Fruit fly (Drosophila melanogaster) whole organism, wandering third instar larva: ENCODE measurements around the gene Nelf-A.

Experiments used
- Abd-B ChIP-seq: fragments of >200 bp; optimal IDR thresholded peaks from 2 replicates; lab custom pipeline; 2017; ENCODE audit warnings: missing biosample characterization, missing genetic modification characterization
- CG32264 ChIP-seq: fragments of 200-800 bp; sonication (Bioruptor generic); optimal IDR thresholded peaks from 2 replicates; lab custom pipeline; 2016; ENCODE audit warnings: missing biosample characterization, missing genetic modification characterization
- CG9705 ChIP-seq: fragments of 200-800 bp; sonication (Bioruptor generic); optimal IDR thresholded peaks from 2 replicates; lab custom pipeline; 2018; ENCODE audit warnings: missing biosample characterization, mild to moderate bottlenecking, missing genetic modification characterization
- CrebA ChIP-seq: fragments of 200-800 bp; sonication (Bioruptor generic); optimal IDR thresholded peaks from 2 replicates; lab custom pipeline; 2016; ENCODE audit warnings: missing biosample characterization, mild to moderate bottlenecking, missing genetic modification characterization, borderline replicate concordance
- Dif ChIP-seq: fragments of 200-275, 200-300 bp; sonication (Bioruptor generic); optimal IDR thresholded peaks from 2 replicates; lab custom pipeline; 2018; ENCODE audit warnings: missing biosample characterization, missing genetic modification characterization; ENCODE audit not compliant: partially characterized antibody
- GATAd ChIP-seq: sonication (Bioruptor generic); optimal IDR thresholded peaks from 2 replicates; lab custom pipeline; 2016; ENCODE audit warnings: missing biosample characterization, missing genetic modification characterization
- HLH106 ChIP-seq: fragments of 200-800 bp; optimal IDR thresholded peaks from 3 replicates; lab custom pipeline; 2019; ENCODE audit warnings: missing biosample characterization, mild to moderate bottlenecking, missing genetic modification characterization, moderate library complexity
- Hnf4 ChIP-seq: fragments of 200-800 bp; sonication (Bioruptor generic); optimal IDR thresholded peaks from 2 replicates; lab custom pipeline; 2016; ENCODE audit warnings: missing biosample characterization, mild to moderate bottlenecking, missing genetic modification characterization
- Hr78 ChIP-seq: fragments of >200 bp; optimal IDR thresholded peaks from 2 replicates; lab custom pipeline; 2017; ENCODE audit warnings: missing biosample characterization, missing genetic modification characterization
- Hr83 ChIP-seq: fragments of 200-300 bp; sonication (Bioruptor generic); optimal IDR thresholded peaks from 2 replicates; lab custom pipeline; 2016; ENCODE audit warnings: missing biosample characterization, mild to moderate bottlenecking, missing genetic modification characterization, moderate library complexity; ENCODE audit not compliant: poor library complexity, severe bottlenecking
- Jra ChIP-seq: sonication (Bioruptor generic); optimal IDR thresholded peaks from 2 replicates; lab custom pipeline; 2016; ENCODE audit warnings: missing biosample characterization, missing genetic modification characterization
- Mio ChIP-seq: sonication (Bioruptor generic); optimal IDR thresholded peaks from 2 replicates; lab custom pipeline; 2016; ENCODE audit warnings: missing biosample characterization, missing genetic modification characterization
- Myc ChIP-seq: fragments of >200 bp; optimal IDR thresholded peaks from 2 replicates; lab custom pipeline; 2017
- N ChIP-seq: fragments of >200 bp; optimal IDR thresholded peaks from 2 replicates; lab custom pipeline; 2018; ENCODE audit warnings: missing biosample characterization, missing external identifiers, missing genetic modification characterization
- OdsH ChIP-seq: fragments of 200-800 bp; sonication (Bioruptor generic); optimal IDR thresholded peaks from 2 replicates; lab custom pipeline; 2016; ENCODE audit warnings: missing biosample characterization, mild to moderate bottlenecking, missing genetic modification characterization
- Rel ChIP-seq, 2 experiments: fragments of 200-800 bp; sonication (Bioruptor generic) in 1 of 2; optimal IDR thresholded peaks; 2 replicates in 1 of 2; 3 replicates in 1 of 2; lab custom pipeline; 2016 to 2019; ENCODE audit warnings: mild to moderate bottlenecking in 2 of 2, missing biosample characterization in 2 of 2, missing genetic modification characterization in 2 of 2, moderate library complexity in 1 of 2
- Sp1 ChIP-seq: fragments of 200-800 bp; sonication (Bioruptor generic); optimal IDR thresholded peaks from 3 replicates; lab custom pipeline; 2019; ENCODE audit warnings: missing biosample characterization, mild to moderate bottlenecking, missing genetic modification characterization, moderate library complexity
- Vsx2 ChIP-seq: fragments of 200-300, 225-300 bp; sonication (Bioruptor generic); optimal IDR thresholded peaks from 2 replicates; lab custom pipeline; 2018; ENCODE audit warnings: missing biosample characterization, missing genetic modification characterization; ENCODE audit not compliant: partially characterized antibody
- br ChIP-seq: fragments of 200-800 bp; sonication (Bioruptor generic); optimal IDR thresholded peaks from 2 replicates; lab custom pipeline; 2016; ENCODE audit warnings: missing biosample characterization, missing genetic modification characterization
- brk ChIP-seq: fragments of 200-800 bp; sonication (Bioruptor generic); optimal IDR thresholded peaks from 2 replicates; lab custom pipeline; 2016; ENCODE audit warnings: missing biosample characterization, mild to moderate bottlenecking, missing genetic modification characterization
- dl ChIP-seq, 2 experiments: fragments of 175-275, 200-275 bp in 1 of 2; fragments of 200-275 bp in 1 of 2; sonication (Bioruptor generic); optimal IDR thresholded peaks; lab custom pipeline; 2018; ENCODE audit warnings: mild to moderate bottlenecking in 2 of 2, missing biosample characterization in 2 of 2, missing genetic modification characterization in 2 of 2, moderate library complexity in 2 of 2; ENCODE audit not compliant: partially characterized antibody in 2 of 2, insufficient read depth in 1 of 2
- dmrt93B ChIP-seq: fragments of 200-800 bp; sonication (Bioruptor generic); optimal IDR thresholded peaks from 2 replicates; lab custom pipeline; 2018; ENCODE audit warnings: missing biosample characterization, mild to moderate bottlenecking, missing genetic modification characterization
- dsf ChIP-seq: sonication (Bioruptor generic); optimal IDR thresholded peaks from 2 replicates; lab custom pipeline; 2016; ENCODE audit warnings: missing biosample characterization, missing genetic modification characterization, borderline replicate concordance
- ey ChIP-seq: fragments of 200-800 bp; sonication (Bioruptor generic); optimal IDR thresholded peaks from 2 replicates; lab custom pipeline; 2016; ENCODE audit warnings: missing biosample characterization, missing genetic modification characterization
- foxo ChIP-seq, 2 experiments: fragments of 200-800 bp; sonication (Bioruptor generic); optimal IDR thresholded peaks; 2 replicates in 1 of 2; 3 replicates in 1 of 2; lab custom pipeline; 2016 to 2017; ENCODE audit warnings: missing biosample characterization in 2 of 2, missing genetic modification characterization in 2 of 2
- fru ChIP-seq: fragments of 200-800 bp; sonication (Bioruptor generic); optimal IDR thresholded peaks from 3 replicates; lab custom pipeline; 2016; ENCODE audit warnings: missing biosample characterization, mild to moderate bottlenecking, missing genetic modification characterization
- h ChIP-seq: fragments of 200-800 bp; sonication (Bioruptor generic); optimal IDR thresholded peaks from 3 replicates; lab custom pipeline; 2016; ENCODE audit warnings: missing biosample characterization, mild to moderate bottlenecking, missing genetic modification characterization
- jim ChIP-seq: fragments of 175-275, 200-325 bp; sonication (Bioruptor generic); optimal IDR thresholded peaks from 2 replicates; lab custom pipeline; 2016; ENCODE audit warnings: missing biosample characterization, mild to moderate bottlenecking, missing genetic modification characterization
- lola ChIP-seq: fragments of >200 bp; optimal IDR thresholded peaks from 2 replicates; lab custom pipeline; 2017; ENCODE audit warnings: missing biosample characterization, missing genetic modification characterization
- pan ChIP-seq: fragments of >200 bp; optimal IDR thresholded peaks from 2 replicates; lab custom pipeline; 2017
- psq ChIP-seq: fragments of 200-800 bp; sonication (Bioruptor generic); optimal IDR thresholded peaks from 3 replicates; lab custom pipeline; 2017; ENCODE audit warnings: missing biosample characterization, mild to moderate bottlenecking, missing genetic modification characterization, moderate library complexity
- rgr ChIP-seq: fragments of 200-800 bp; sonication (Bioruptor generic); optimal IDR thresholded peaks from 3 replicates; lab custom pipeline; 2016; ENCODE audit warnings: missing biosample characterization, mild to moderate bottlenecking, missing genetic modification characterization
- sage ChIP-seq: fragments of 200-800 bp; sonication (Bioruptor generic); optimal IDR thresholded peaks from 2 replicates; lab custom pipeline; 2016; ENCODE audit warnings: missing biosample characterization, mild to moderate bottlenecking, missing genetic modification characterization
- sv ChIP-seq: fragments of 200-800 bp; sonication (Bioruptor generic); optimal IDR thresholded peaks from 3 replicates; lab custom pipeline; 2016; ENCODE audit warnings: missing biosample characterization, missing genetic modification characterization
- tai ChIP-seq: sonication (Bioruptor generic); optimal IDR thresholded peaks from 2 replicates; lab custom pipeline; 2016; ENCODE audit warnings: missing biosample characterization, missing genetic modification characterization
- usp ChIP-seq: fragments of >200 bp; optimal IDR thresholded peaks from 2 replicates; lab custom pipeline; 2017; ENCODE audit warnings: missing biosample characterization, missing genetic modification characterization
- woc ChIP-seq: sonication (Bioruptor generic); optimal IDR thresholded peaks from 2 replicates; lab custom pipeline; 2016; ENCODE audit warnings: missing biosample characterization, mild to moderate bottlenecking, missing genetic modification characterization

Nelf-A gene

dm6 chr3R:21187394-21188392, 35.8 kb upstream of the Nelf-A start:
- TF ChIP-seq woc (peak; percentile 21), Hr78 (no peak), br (GFP tag; lab: Kevin White, UChicago) (no peak), brk (no peak), lola (GFP tag; lab: Kevin White, UChicago) (no peak), Myc (no peak), dsf (GFP tag; lab: Kevin White, UChicago) (no peak), Rel (GFP tag; optimal IDR thresholded peaks at IDR 0.05; lab: Kevin White, UChicago) (no peak), Rel (tag; optimal IDR thresholded peaks at IDR 0.05; lab: Kevin White, UChicago) (no peak), HLH106 (peak; percentile 16), Hr83 (GFP tag; lab: Kevin White, UChicago) (no peak), sv (GFP tag; lab: Kevin White, UChicago) (peak; percentile 36), pan (lab: Kevin White, UChicago) (no peak), Hnf4 (GFP tag; lab: Kevin White, UChicago) (no peak), sage (no peak), N (GFP tag; lab: Kevin White, UChicago) (no peak), CrebA (no peak), CG9705 (GFP tag; lab: Kevin White, UChicago) (no peak), Jra (GFP tag; lab: Kevin White, UChicago) (no peak), Abd-B (GFP tag; lab: Kevin White, UChicago) (no peak), Mio (no peak), fru (no peak), foxo (GFP tag; optimal IDR thresholded peaks at IDR 0.05; lab: Kevin White, UChicago) (no peak), jim (GFP tag; lab: Kevin White, UChicago) (no peak), psq (no peak), CG32264 (no peak), Vsx2 (GFP tag; lab: Kevin White, UChicago) (no peak), dmrt93B (GFP tag; lab: Kevin White, UChicago) (no peak), Sp1 (GFP tag; lab: Kevin White, UChicago) (no peak), tai (GFP tag; lab: Kevin White, UChicago) (no peak), h (no peak), Dif (peak; percentile 1), usp (GFP tag; lab: Kevin White, UChicago) (no peak), rgr (GFP tag; lab: Kevin White, UChicago) (no peak), GATAd (GFP tag; lab: Kevin White, UChicago) (no peak), dl (GFP tag; optimal IDR thresholded peaks at IDR 0.05; lab: Kevin White, UChicago; ENCODE audit: insufficient read depth in 1 of 2, partially characterized antibody in 2 of 2) (peak in 1 of 2 experiments; percentile 48), ey (GFP tag; lab: Kevin White, UChicago) (no peak)

- TF ChIP-seq N (GFP tag; lab: Kevin White, UChicago) (peak; percentile 57), psq (peak; percentile 58), brk (no peak), Hnf4 (GFP tag; lab: Kevin White, UChicago) (peak; percentile 46), sage (peak; percentile 10), dl (GFP tag; optimal IDR thresholded peaks at IDR 0.05; lab: Kevin White, UChicago; ENCODE audit: insufficient read depth in 1 of 2, partially characterized antibody in 2 of 2) (peak in 1 of 2 experiments; percentile 48), Hr78 (peak; percentile 7), fru (peak; percentile 44), HLH106 (peak; percentile 1), CrebA (peak; percentile 79), foxo (GFP tag; optimal IDR thresholded peaks at IDR 0.05; lab: Kevin White, UChicago) (peak in 1 of 2 experiments; percentile 18), h (peak; percentile 55), Rel (GFP tag; optimal IDR thresholded peaks at IDR 0.05; lab: Kevin White, UChicago) (no peak), Rel (tag; optimal IDR thresholded peaks at IDR 0.05; lab: Kevin White, UChicago) (peak; percentile 52), Sp1 (GFP tag; lab: Kevin White, UChicago) (peak; percentile 62), Jra (GFP tag; lab: Kevin White, UChicago) (peak; percentile 8), dmrt93B (GFP tag; lab: Kevin White, UChicago) (no peak), Vsx2 (GFP tag; lab: Kevin White, UChicago) (peak; percentile 61), jim (GFP tag; lab: Kevin White, UChicago) (peak; percentile 65), br (GFP tag; lab: Kevin White, UChicago) (peak; percentile 62), rgr (GFP tag; lab: Kevin White, UChicago) (peak; percentile 67), Hr83 (GFP tag; lab: Kevin White, UChicago) (peak; percentile 88), CG9705 (GFP tag; lab: Kevin White, UChicago) (no peak), OdsH (GFP tag; lab: Kevin White, UChicago) (peak; percentile 24), Dif (peak; percentile 40), Abd-B (GFP tag; lab: Kevin White, UChicago) (no peak), sv (GFP tag; lab: Kevin White, UChicago) (no peak)
Observed at dm6 chr3R:21188540-21189276, 34.8 kb upstream of the Nelf-A start.
